Fruit fly (Drosophila melanogaster) S2 (cell line): ENCODE measurements around the gene CG14537.

Experiments
- CG8478 ChIP-seq: fragments of >200 bp; optimal IDR thresholded peaks from 2 replicates; lab custom pipeline; 2018
- CTCF ChIP-seq, 2 experiments: fragments of >200 bp; optimal IDR thresholded peaks; 2 replicates each; lab custom pipeline; 2018

CG14537 gene

DNA sequence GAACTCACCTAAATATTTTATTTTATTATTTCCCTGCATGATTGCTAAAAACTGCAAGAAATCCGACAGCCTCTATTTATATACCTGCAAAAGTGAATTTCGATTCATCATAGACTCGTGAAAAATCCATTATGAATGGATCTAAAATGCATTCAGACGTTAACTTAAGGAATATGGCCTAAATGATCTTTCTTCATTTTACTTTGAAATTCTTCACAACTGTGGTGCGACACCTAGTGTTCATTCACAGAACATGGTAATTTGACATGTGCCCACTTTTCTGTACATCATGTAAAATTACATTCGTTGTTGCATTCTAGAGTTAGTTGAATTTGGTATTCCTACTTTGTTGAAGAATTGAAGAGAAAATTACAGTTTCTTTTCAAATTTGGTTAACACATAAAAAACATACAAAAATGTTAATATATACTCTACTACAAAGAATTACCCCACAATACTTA lies 50.4 kb downstream of the CG14537 start, which contains the start of gene Spn28Db:
Gene Spn28Db, minus strand, starts transcription at position 51 of the 461 bp plus-strand sequence.
- TF ChIP-seq CG8478 (no peak), CTCF (optimal IDR thresholded peaks at IDR 0.05; lab: Kevin White, UChicago) (peak; percentile 96 to 97)
